Worm (Caenorhabditis elegans): Measurements from ENCODE around the gene ptr-6.

DNA sequence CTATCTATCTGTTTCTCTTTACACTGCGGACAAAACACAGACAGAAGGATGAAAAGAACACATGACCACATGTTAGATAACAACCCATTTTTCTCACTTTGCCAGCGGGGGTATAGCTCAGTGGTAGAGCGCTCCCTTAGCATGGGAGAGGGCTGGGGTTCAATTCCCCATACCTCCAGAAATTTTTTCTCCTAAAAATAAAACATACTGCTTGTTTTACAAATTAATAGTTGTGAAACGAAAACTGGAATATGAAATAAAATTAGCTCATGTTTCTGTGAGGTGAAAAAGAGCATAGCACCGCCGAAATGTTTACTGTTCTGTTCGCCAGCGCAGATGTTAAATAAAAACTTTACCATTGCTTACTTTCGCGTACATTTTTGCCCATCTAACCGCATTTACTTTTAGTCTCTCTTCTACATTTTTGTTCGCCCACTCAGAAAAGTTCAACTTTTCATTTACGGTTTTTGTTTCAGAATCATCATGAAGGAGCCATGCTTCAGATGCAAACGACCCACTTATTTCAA lies 45.7 kb upstream of the ptr-6 start, which contains the start of gene ZK622.4:
- TF ChIP-seq him-1 (tag; optimal IDR thresholded peaks at IDR 0.05) (peak; percentile 78), dao-5 (tag; optimal IDR thresholded peaks at IDR 0.05) (peak; percentile 38), W03F9.2 (tag; optimal IDR thresholded peaks at IDR 0.05) (no peak)

Data from whole organism, L4/young adult.